Worm (Caenorhabditis elegans) whole organism, L2 larva: ENCODE data around the gene hic-1.

ENCODE experiments used
- C34F6.9 ChIP-seq: fragments of 150-350 bp; optimal IDR thresholded peaks from 2 replicates; lab custom pipeline; 2014; ENCODE audit warnings: missing biosample characterization, missing genetic modification characterization
- F13H6.1 ChIP-seq: sonication (generic microtip); optimal IDR thresholded peaks from 2 replicates; lab custom pipeline; 2016; ENCODE audit warnings: missing genetic modification characterization, missing compliant biosample characterization
- R02D3.7 ChIP-seq: fragments of 150-350 bp; optimal IDR thresholded peaks from 2 replicates; lab custom pipeline; 2014; ENCODE audit warnings: missing biosample characterization, missing genetic modification characterization
- Y55F3AM.14 ChIP-seq: fragments of 200-800 bp; sonication (Bioruptor generic); optimal IDR thresholded peaks from 2 replicates; lab custom pipeline; 2018; ENCODE audit warnings: mild to moderate bottlenecking, missing genetic modification characterization, missing compliant biosample characterization
- ZK546.5 ChIP-seq: sonication (generic microtip); optimal IDR thresholded peaks from 2 replicates; lab custom pipeline; 2017; ENCODE audit warnings: missing biosample characterization, missing genetic modification characterization
- alr-1 ChIP-seq: fragments of 150-350 bp; optimal IDR thresholded peaks from 2 replicates; lab custom pipeline; 2014; ENCODE audit warnings: missing biosample characterization, missing genetic modification characterization
- aly-2 ChIP-seq: fragments of 150-350 bp; optimal IDR thresholded peaks from 2 replicates; lab custom pipeline; 2014; ENCODE audit warnings: missing biosample characterization, missing genetic modification characterization
- blmp-1 ChIP-seq: sonication (generic microtip); optimal IDR thresholded peaks from 2 replicates; lab custom pipeline; 2017; ENCODE audit warnings: missing genetic modification characterization, mild to moderate bottlenecking, missing compliant biosample characterization, antibody characterized with exemption, moderate library complexity; ENCODE audit not compliant: insufficient read depth
- ceh-16 ChIP-seq: fragments of 150-350 bp; optimal IDR thresholded peaks from 2 replicates; lab custom pipeline; 2014; ENCODE audit warnings: missing biosample characterization, missing genetic modification characterization
- ceh-82 ChIP-seq: fragments of 150-350 bp; optimal IDR thresholded peaks from 2 replicates; lab custom pipeline; 2014; ENCODE audit warnings: missing biosample characterization, missing genetic modification characterization
- crh-2 ChIP-seq: sonication (generic microtip); optimal IDR thresholded peaks from 2 replicates; lab custom pipeline; 2017; ENCODE audit warnings: missing biosample characterization, missing genetic modification characterization
- dmd-4 ChIP-seq: sonication (generic microtip); optimal IDR thresholded peaks from 2 replicates; lab custom pipeline; 2017; ENCODE audit warnings: missing biosample characterization, missing genetic modification characterization
- elt-1 ChIP-seq: fragments of 150-350 bp; optimal IDR thresholded peaks from 2 replicates; lab custom pipeline; 2014; ENCODE audit warnings: missing biosample characterization, missing genetic modification characterization
- fos-1 ChIP-seq: fragments of 150-350 bp; optimal IDR thresholded peaks from 2 replicates; lab custom pipeline; 2014; ENCODE audit warnings: missing biosample characterization, missing genetic modification characterization
- gmeb-1 ChIP-seq: fragments of 150-350 bp; optimal IDR thresholded peaks from 2 replicates; lab custom pipeline; 2014; ENCODE audit warnings: missing biosample characterization, missing genetic modification characterization
- lin-11 ChIP-seq: fragments of 150-350 bp; sonication (generic microtip); optimal IDR thresholded peaks from 2 replicates; lab custom pipeline; 2014; ENCODE audit warnings: missing biosample characterization, missing genetic modification characterization, inconsistent platforms, mixed read lengths
- lin-39 ChIP-seq: fragments of 150-350 bp; optimal IDR thresholded peaks from 2 replicates; lab custom pipeline; 2014; ENCODE audit warnings: missing biosample characterization, missing genetic modification reagents, missing genetic modification characterization
- lsy-2 ChIP-seq, 2 experiments: fragments of 150-350 bp in 1 of 2; sonication (generic microtip) in 1 of 2; optimal IDR thresholded peaks; 2 replicates each; lab custom pipeline; 2014 to 2017; ENCODE audit warnings: missing biosample characterization in 2 of 2, missing genetic modification characterization in 2 of 2
- mbf-1 ChIP-seq: sonication (generic microtip); optimal IDR thresholded peaks from 2 replicates; lab custom pipeline; 2017; ENCODE audit warnings: missing biosample characterization, missing genetic modification characterization
- mdl-1 ChIP-seq, 2 experiments: fragments of 150-350 bp in 1 of 2; sonication (generic microtip) in 1 of 2; optimal IDR thresholded peaks; 2 replicates each; lab custom pipeline; 2017; ENCODE audit warnings: missing biosample characterization in 2 of 2, missing genetic modification characterization in 2 of 2
- nhr-10 ChIP-seq: sonication (generic microtip); optimal IDR thresholded peaks from 2 replicates; lab custom pipeline; 2017; ENCODE audit warnings: missing biosample characterization, missing genetic modification characterization
- nhr-11 ChIP-seq: fragments of 150-350 bp; optimal IDR thresholded peaks from 2 replicates; lab custom pipeline; 2014; ENCODE audit warnings: missing biosample characterization, missing genetic modification characterization
- nhr-12 ChIP-seq: fragments of 150-350 bp; optimal IDR thresholded peaks from 2 replicates; lab custom pipeline; 2014; ENCODE audit warnings: missing biosample characterization, missing genetic modification characterization
- nhr-129 ChIP-seq: fragments of 150-350 bp; optimal IDR thresholded peaks from 2 replicates; lab custom pipeline; 2014; ENCODE audit warnings: missing biosample characterization, missing genetic modification characterization
- nhr-21 ChIP-seq: fragments of 150-350 bp; optimal IDR thresholded peaks from 2 replicates; lab custom pipeline; 2014; ENCODE audit warnings: missing biosample characterization, missing genetic modification characterization
- nhr-23 ChIP-seq: fragments of 150-350 bp; optimal IDR thresholded peaks from 2 replicates; lab custom pipeline; 2014; ENCODE audit warnings: missing biosample characterization, missing genetic modification reagents, missing genetic modification characterization
- nhr-25 ChIP-seq: fragments of 150-350 bp; sonication (generic microtip); optimal IDR thresholded peaks from 3 replicates; lab custom pipeline; 2014; ENCODE audit warnings: missing biosample characterization, missing genetic modification characterization
- nhr-6 ChIP-seq: fragments of 150-350 bp; optimal IDR thresholded peaks from 2 replicates; lab custom pipeline; 2014; ENCODE audit warnings: missing biosample characterization, missing genetic modification characterization
- nhr-77 ChIP-seq: fragments of 150-350 bp; optimal IDR thresholded peaks from 2 replicates; lab custom pipeline; 2014; ENCODE audit warnings: missing biosample characterization, missing genetic modification characterization
- sem-4 ChIP-seq: fragments of 150-350 bp; optimal IDR thresholded peaks from 2 replicates; lab custom pipeline; 2014; ENCODE audit warnings: missing biosample characterization, missing genetic modification reagents, missing genetic modification characterization
- skn-1 ChIP-seq: sonication (generic microtip); optimal IDR thresholded peaks from 2 replicates; lab custom pipeline; 2017; ENCODE audit warnings: missing biosample characterization, missing genetic modification characterization
- sma-3 ChIP-seq: sonication (generic microtip); optimal IDR thresholded peaks from 2 replicates; lab custom pipeline; 2016; ENCODE audit warnings: missing genetic modification reagents, missing genetic modification characterization, missing compliant biosample characterization
- sma-9 ChIP-seq, 2 experiments: fragments of 150-350 bp in 1 of 2; sonication (generic microtip) in 1 of 2; optimal IDR thresholded peaks; 2 replicates each; lab custom pipeline; 2014 to 2016; ENCODE audit warnings: missing genetic modification characterization in 2 of 2, mild to moderate bottlenecking in 1 of 2, missing biosample characterization in 1 of 2, missing compliant biosample characterization in 1 of 2, missing genetic modification reagents in 1 of 2, moderate library complexity in 1 of 2
- snpc-4 ChIP-seq: fragments of 150-350 bp; optimal IDR thresholded peaks from 2 replicates; lab custom pipeline; 2014; ENCODE audit warnings: missing biosample characterization, missing genetic modification characterization
- unc-39 ChIP-seq: fragments of 150-350 bp; optimal IDR thresholded peaks from 2 replicates; lab custom pipeline; 2014; ENCODE audit warnings: missing biosample characterization, missing genetic modification characterization
- unc-62 ChIP-seq: fragments of 150-350 bp; optimal IDR thresholded peaks from 2 replicates; lab custom pipeline; 2014; ENCODE audit warnings: missing biosample characterization, missing genetic modification reagents, missing genetic modification characterization
- zag-1 ChIP-seq: fragments of 150-350 bp; optimal IDR thresholded peaks from 2 replicates; lab custom pipeline; 2014; ENCODE audit warnings: missing biosample characterization, missing genetic modification characterization
- ztf-1 ChIP-seq: fragments of 200-800 bp; sonication (Bioruptor generic); conservative IDR thresholded peaks from 2 replicates; pipeline ENCODE4 v1.3.6; 2022; ENCODE audit warnings: missing genetic modification characterization, missing compliant biosample characterization
- ztf-11 ChIP-seq: sonication (generic microtip); optimal IDR thresholded peaks from 2 replicates; lab custom pipeline; 2017; ENCODE audit warnings: missing biosample characterization, missing genetic modification characterization
- ztf-4 ChIP-seq: fragments of 150-350 bp; optimal IDR thresholded peaks from 2 replicates; lab custom pipeline; 2014; ENCODE audit warnings: missing biosample characterization, missing genetic modification characterization

The hic-1 gene

DNA sequence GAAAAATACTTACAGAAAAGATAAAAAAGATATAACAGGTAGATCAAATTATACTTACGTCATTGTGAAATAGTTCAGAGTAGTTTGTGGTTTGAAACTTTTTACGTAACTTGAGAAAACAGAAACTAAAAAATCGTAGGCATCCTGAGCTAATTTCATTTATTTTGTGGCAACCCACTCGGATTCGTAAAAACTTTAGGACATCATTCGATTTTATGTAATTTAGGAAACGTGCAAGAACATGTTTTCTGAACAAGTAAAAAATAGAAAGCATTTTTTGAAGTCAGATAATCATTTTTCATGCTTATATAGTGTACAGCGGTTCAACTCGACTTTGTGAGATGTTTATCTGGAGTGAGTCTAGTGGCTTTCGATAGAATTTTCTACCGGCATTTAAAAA, at the start of gene hic-1:
Gene hic-1 (minus strand): TSS at position 101 of the 400 bp plus-strand sequence.
- no peak for TF ChIP-seq nhr-21 (tag; lab: Kevin White, UChicago)
- no peak for TF ChIP-seq nhr-12 (tag; lab: Kevin White, UChicago)
- TF ChIP-seq blmp-1 (tag; lab: Kevin White, UChicago), result no peak
- TF ChIP-seq snpc-4 (tag; lab: Kevin White, UChicago), result no peak
- no peak for TF ChIP-seq nhr-77 (tag; lab: Kevin White, UChicago)

DNA sequence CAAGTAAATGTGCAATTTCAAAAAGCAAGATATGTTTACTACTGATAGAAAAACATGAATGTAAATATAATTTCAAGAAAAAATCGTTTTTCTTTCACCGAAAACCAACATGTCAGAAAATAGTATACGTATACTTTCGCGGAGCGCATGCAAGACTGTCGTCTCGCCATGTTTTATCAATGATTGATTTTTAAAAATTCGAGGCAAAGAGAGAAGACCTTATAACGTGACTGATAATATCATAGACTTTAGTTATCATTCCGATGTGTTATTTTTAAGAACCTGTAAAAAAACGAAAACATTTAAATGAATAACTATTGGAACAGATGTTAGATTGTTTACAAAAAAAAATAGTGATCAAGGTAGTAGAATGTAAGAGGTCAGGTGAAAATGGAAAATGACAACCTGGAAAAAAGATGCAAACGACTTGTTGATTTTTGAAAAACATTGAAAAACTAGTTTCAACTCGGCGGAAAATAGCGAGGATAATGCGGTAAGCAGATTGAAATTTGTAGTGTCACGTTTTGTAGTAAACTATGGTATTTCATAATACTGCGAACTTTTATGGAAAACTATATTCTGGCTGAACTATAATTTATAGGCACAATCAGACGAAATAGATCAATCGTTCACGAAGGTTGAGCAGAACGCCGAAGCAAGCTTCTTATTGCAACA, 47.9 kb upstream of the hic-1 start:
- TF ChIP-seq nhr-11 (no peak), ztf-11 (tag; lab: Kevin White, UChicago) (no peak), crh-2 (tag; lab: Kevin White, UChicago) (peak; percentile 12), sma-9 (GFP tag; optimal IDR thresholded peaks at IDR 0.05; lab: Kevin White, UChicago) (peak; percentile 53), sma-9 (tag; optimal IDR thresholded peaks at IDR 0.05; lab: Kevin White, UChicago) (no peak), lsy-2 (tag; optimal IDR thresholded peaks at IDR 0.05; lab: Kevin White, UChicago) (no peak), fos-1 (tag; lab: Kevin White, UChicago) (peak; percentile 16)

DNA sequence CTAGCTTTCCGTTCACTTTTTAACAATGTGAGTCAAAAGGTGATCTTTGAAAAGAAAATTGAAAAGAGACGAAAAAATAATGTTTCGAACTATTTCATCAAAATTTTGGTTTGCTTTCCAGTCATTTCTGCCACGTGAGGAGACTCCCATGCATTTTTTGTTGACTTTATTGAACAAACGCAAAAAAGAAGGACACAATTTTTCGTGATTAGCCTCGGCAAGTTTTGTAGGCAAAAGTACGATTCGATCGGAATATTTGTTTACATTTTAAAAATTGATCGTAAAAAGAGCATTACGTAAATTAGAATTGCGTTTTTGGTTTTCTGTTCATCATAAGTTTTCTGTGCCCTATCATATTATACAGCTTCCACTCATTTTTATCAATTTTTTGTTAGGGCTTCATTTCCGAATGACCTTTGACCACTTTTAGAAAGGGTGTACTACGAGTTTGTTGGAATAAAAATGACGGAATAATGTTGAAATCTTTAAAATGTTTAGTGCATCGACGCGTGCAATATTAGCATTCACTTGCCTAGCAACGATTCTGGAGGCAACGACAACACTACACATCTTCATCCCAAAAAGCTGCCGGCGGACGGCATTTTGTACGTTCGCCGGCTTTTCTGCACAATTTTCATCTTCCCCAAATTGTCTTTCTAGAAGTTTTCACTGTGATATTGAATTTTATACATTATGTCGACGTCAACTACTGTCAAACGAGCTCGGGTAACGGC, 46.5 kb upstream of the hic-1 start, which contains the start of gene C56E10.3:
Gene C56E10.3 (plus strand): TSS at position 684 of the 734 bp plus-strand sequence.
- TF ChIP-seq nhr-10 (tag; lab: Kevin White, UChicago) (no peak), F13H6.1 (tag; lab: Kevin White, UChicago) (peak; percentile 70), zag-1 (tag; lab: Kevin White, UChicago) (no peak), nhr-25 (tag; lab: Kevin White, UChicago) (no peak), nhr-6 (no peak), C34F6.9 (tag; lab: Kevin White, UChicago) (peak; percentile 18), Y55F3AM.14 (no peak), ZK546.5 (tag; lab: Kevin White, UChicago) (no peak), nhr-12 (tag; lab: Kevin White, UChicago) (no peak), lsy-2 (tag; optimal IDR thresholded peaks at IDR 0.05; lab: Kevin White, UChicago) (no peak), nhr-129 (tag; lab: Kevin White, UChicago) (peak; percentile 37), fos-1 (tag; lab: Kevin White, UChicago) (peak; percentile 38), unc-39 (tag; lab: Kevin White, UChicago) (no peak), ztf-4 (tag; lab: Kevin White, UChicago) (no peak), skn-1 (tag; lab: Kevin White, UChicago) (peak; percentile 13), nhr-77 (tag; lab: Kevin White, UChicago) (no peak), alr-1 (tag; lab: Kevin White, UChicago) (no peak), sem-4 (no peak), gmeb-1 (tag; lab: Kevin White, UChicago) (peak; percentile 50), dmd-4 (tag; lab: Kevin White, UChicago) (no peak), lin-11 (tag; lab: Kevin White, UChicago) (no peak), ceh-16 (tag; lab: Kevin White, UChicago) (no peak), ztf-1 (GFP tag; lab: Robert Waterston, UW) (no peak), ceh-82 (tag; lab: Kevin White, UChicago) (no peak), unc-62 (GFP tag; lab: Kevin White, UChicago) (no peak), nhr-11 (no peak), sma-3 (GFP tag; lab: Kevin White, UChicago) (no peak), aly-2 (no peak), sma-9 (GFP tag; optimal IDR thresholded peaks at IDR 0.05; lab: Kevin White, UChicago) (peak; percentile 72), sma-9 (tag; optimal IDR thresholded peaks at IDR 0.05; lab: Kevin White, UChicago) (no peak), blmp-1 (tag; lab: Kevin White, UChicago) (no peak), crh-2 (tag; lab: Kevin White, UChicago) (peak; percentile 62), R02D3.7 (tag; lab: Kevin White, UChicago) (no peak), lin-39 (tag; lab: Kevin White, UChicago) (no peak), elt-1 (no peak), mbf-1 (no peak), mdl-1 (tag; optimal IDR thresholded peaks at IDR 0.05; lab: Kevin White, UChicago) (no peak), nhr-23 (tag; lab: Kevin White, UChicago) (no peak)
- TF ChIP-seq, all 48 proteins: peak for 8
